Worm (Caenorhabditis elegans) whole organism, late embryonic: ENCODE results near the gene T27E4.5.

Experiments used
- C38D4.7 ChIP-seq: fragments of 200-800 bp; sonication (Bioruptor generic); optimal IDR thresholded peaks from 2 replicates; lab custom pipeline; 2018; ENCODE audit warnings: mild to moderate bottlenecking, missing genetic modification characterization, moderate library complexity, missing compliant biosample characterization
- F13H6.1 ChIP-seq: sonication (generic microtip); optimal IDR thresholded peaks from 2 replicates; lab custom pipeline; 2016; ENCODE audit warnings: missing genetic modification characterization, missing compliant biosample characterization
- K09A11.1 ChIP-seq: sonication (generic microtip); optimal IDR thresholded peaks from 2 replicates; lab custom pipeline; 2017; ENCODE audit warnings: antibody characterized with exemption, mild to moderate bottlenecking, missing genetic modification characterization, missing compliant biosample characterization; ENCODE audit not compliant: insufficient read depth
- T23F11.4 ChIP-seq: fragments of 200-800 bp; sonication (Bioruptor generic); optimal IDR thresholded peaks from 2 replicates; lab custom pipeline; 2018; ENCODE audit warnings: mild to moderate bottlenecking, missing genetic modification characterization, missing compliant biosample characterization
- ahr-1 ChIP-seq: sonication (generic microtip); optimal IDR thresholded peaks from 2 replicates; lab custom pipeline; 2016; ENCODE audit warnings: missing genetic modification characterization, missing compliant biosample characterization
- ama-1 ChIP-seq: fragments of 150-350 bp; optimal IDR thresholded peaks from 2 replicates; lab custom pipeline; 2014
- ceh-18 ChIP-seq: sonication (generic microtip); optimal IDR thresholded peaks from 2 replicates; lab custom pipeline; 2016; ENCODE audit warnings: missing genetic modification characterization, missing compliant biosample characterization
- ceh-2 ChIP-seq: sonication (generic microtip); optimal IDR thresholded peaks from 2 replicates; lab custom pipeline; 2016; ENCODE audit warnings: missing genotype, missing genetic modification characterization, missing compliant biosample characterization
- ceh-30 ChIP-seq: fragments of 150-350 bp; optimal IDR thresholded peaks from 2 replicates; lab custom pipeline; 2014; ENCODE audit warnings: missing biosample characterization, missing genetic modification characterization
- ceh-34 ChIP-seq: sonication (generic microtip); optimal IDR thresholded peaks from 2 replicates; lab custom pipeline; 2016; ENCODE audit warnings: mild to moderate bottlenecking, missing genetic modification characterization, missing compliant biosample characterization
- ceh-6 ChIP-seq: fragments of 200-800 bp; sonication (Bioruptor generic); optimal IDR thresholded peaks from 2 replicates; lab custom pipeline; 2018; ENCODE audit warnings: mild to moderate bottlenecking, missing genetic modification characterization, missing compliant biosample characterization
- ceh-9 ChIP-seq: sonication (generic microtip); optimal IDR thresholded peaks from 2 replicates; lab custom pipeline; 2016; ENCODE audit warnings: mild to moderate bottlenecking, missing genetic modification characterization, inconsistent platforms, missing compliant biosample characterization
- dve-1 ChIP-seq: sonication (generic microtip); optimal IDR thresholded peaks from 2 replicates; lab custom pipeline; 2017; ENCODE audit warnings: antibody characterized with exemption, mild to moderate bottlenecking, missing genetic modification characterization, missing compliant biosample characterization
- elt-2 ChIP-seq: sonication (generic microtip); optimal IDR thresholded peaks from 2 replicates; lab custom pipeline; 2016; ENCODE audit warnings: missing genetic modification reagents, missing genetic modification characterization, missing compliant biosample characterization
- elt-4 ChIP-seq: sonication (generic microtip); optimal IDR thresholded peaks from 2 replicates; lab custom pipeline; 2016; ENCODE audit warnings: missing genetic modification characterization, missing compliant biosample characterization
- fkh-10 ChIP-seq: fragments of 150-350 bp; optimal IDR thresholded peaks from 2 replicates; lab custom pipeline; 2014; ENCODE audit warnings: missing biosample characterization, missing genetic modification reagents, missing genetic modification characterization
- gmeb-2 ChIP-seq: sonication (generic microtip); optimal IDR thresholded peaks from 2 replicates; lab custom pipeline; 2016; ENCODE audit warnings: missing genetic modification characterization, inconsistent platforms, missing compliant biosample characterization
- hlh-8 ChIP-seq: sonication (generic microtip); optimal IDR thresholded peaks from 2 replicates; lab custom pipeline; 2016; ENCODE audit warnings: missing genotype, missing genetic modification characterization, missing compliant biosample characterization
- lim-6 ChIP-seq: sonication (generic microtip); optimal IDR thresholded peaks from 2 replicates; lab custom pipeline; 2016; ENCODE audit warnings: missing genetic modification characterization, missing compliant biosample characterization
- lin-11 ChIP-seq: fragments of 200-800 bp; sonication (Bioruptor generic); optimal IDR thresholded peaks from 2 replicates; lab custom pipeline; 2018; ENCODE audit warnings: mild to moderate bottlenecking, missing genetic modification characterization, missing compliant biosample characterization
- madf-2 ChIP-seq: sonication (generic microtip); optimal IDR thresholded peaks from 2 replicates; lab custom pipeline; 2017; ENCODE audit warnings: missing genetic modification characterization, missing compliant biosample characterization
- odd-2 ChIP-seq: sonication (generic microtip); optimal IDR thresholded peaks from 2 replicates; lab custom pipeline; 2017; ENCODE audit warnings: antibody characterized with exemption, mild to moderate bottlenecking, missing genetic modification characterization, missing compliant biosample characterization
- pat-9 ChIP-seq: fragments of 200-800 bp; sonication (Bioruptor generic); optimal IDR thresholded peaks from 2 replicates; lab custom pipeline; 2018; ENCODE audit warnings: mild to moderate bottlenecking, missing genetic modification characterization, moderate library complexity, missing compliant biosample characterization
- pax-1 ChIP-seq: fragments of 150-350 bp; optimal IDR thresholded peaks from 2 replicates; lab custom pipeline; 2014; ENCODE audit warnings: missing biosample characterization, missing genetic modification characterization
- pha-4 ChIP-seq: fragments of 150-350 bp; optimal IDR thresholded peaks from 2 replicates; lab custom pipeline; 2018; ENCODE audit warnings: missing biosample characterization, missing genetic modification reagents, missing genetic modification characterization
- pqm-1 ChIP-seq: sonication (generic microtip); optimal IDR thresholded peaks from 2 replicates; lab custom pipeline; 2016; ENCODE audit warnings: missing genetic modification characterization, missing compliant biosample characterization
- pros-1 ChIP-seq: fragments of 150-350 bp; optimal IDR thresholded peaks from 2 replicates; lab custom pipeline; 2014; ENCODE audit warnings: missing biosample characterization, missing genetic modification reagents, missing genetic modification characterization
- rnt-1 ChIP-seq: sonication (generic microtip); optimal IDR thresholded peaks from 2 replicates; lab custom pipeline; 2016; ENCODE audit warnings: missing genetic modification characterization, missing compliant biosample characterization
- sdc-2 ChIP-seq: sonication (generic microtip); optimal IDR thresholded peaks from 2 replicates; lab custom pipeline; 2016; ENCODE audit warnings: missing genotype, missing genetic modification characterization, missing compliant biosample characterization
- sox-2 ChIP-seq: fragments of 200-800 bp; sonication (Bioruptor generic); IDR thresholded peaks from 2 replicates; pipeline ENCODE4 v1.3.6; 2022; ENCODE audit warnings: missing genetic modification reagents, missing genetic modification characterization, missing compliant biosample characterization
- sox-4 ChIP-seq: sonication (generic microtip); optimal IDR thresholded peaks from 2 replicates; lab custom pipeline; 2017; ENCODE audit warnings: mild to moderate bottlenecking, missing genetic modification characterization, inconsistent platforms, missing compliant biosample characterization
- syd-9 ChIP-seq: sonication (generic microtip); optimal IDR thresholded peaks from 2 replicates; lab custom pipeline; 2016; ENCODE audit warnings: mild to moderate bottlenecking, missing genetic modification characterization, moderate library complexity, missing compliant biosample characterization
- tbx-2 ChIP-seq: sonication (generic microtip); optimal IDR thresholded peaks from 2 replicates; lab custom pipeline; 2016; ENCODE audit warnings: missing genetic modification characterization, missing compliant biosample characterization
- unc-55 ChIP-seq: sonication (generic microtip); optimal IDR thresholded peaks from 2 replicates; lab custom pipeline; 2017; ENCODE audit warnings: missing biosample characterization, missing genetic modification reagents, missing genetic modification characterization
- unc-86 ChIP-seq: sonication (generic microtip); optimal IDR thresholded peaks from 2 replicates; lab custom pipeline; 2016; ENCODE audit warnings: missing genetic modification characterization, missing compliant biosample characterization
- zip-5 ChIP-seq: sonication (generic microtip); optimal IDR thresholded peaks from 2 replicates; lab custom pipeline; 2016; ENCODE audit warnings: missing genetic modification characterization, missing compliant biosample characterization
- ztf-16 ChIP-seq: sonication (generic microtip); optimal IDR thresholded peaks from 2 replicates; lab custom pipeline; 2017; ENCODE audit warnings: missing genetic modification characterization, missing compliant biosample characterization

The T27E4.5 gene

ce11 chrV:9073322-9074038, 3.9 kb upstream of the T27E4.5 start, which contains the start of gene oac-50:
TSS of gene oac-50 (minus strand) at chrV:9073540.
- TF ChIP-seq dve-1 (no peak), sox-2 (GFP tag; lab: Robert Waterston, UW) (no peak), syd-9 (no peak), unc-55 (GFP tag; lab: Kevin White, UChicago) (no peak), gmeb-2 (tag; lab: Kevin White, UChicago) (no peak), tbx-2 (no peak), ama-1 (lab: Kevin White, UChicago) (no peak), pat-9 (no peak), odd-2 (tag; lab: Kevin White, UChicago) (no peak), ceh-34 (tag; lab: Kevin White, UChicago) (no peak), T23F11.4 (GFP tag; lab: Kevin White, UChicago) (no peak), ceh-2 (tag; lab: Kevin White, UChicago) (no peak), K09A11.1 (tag; lab: Kevin White, UChicago) (no peak), fkh-10 (GFP tag; lab: Kevin White, UChicago) (no peak), ceh-9 (no peak), ceh-18 (no peak)

DNA sequence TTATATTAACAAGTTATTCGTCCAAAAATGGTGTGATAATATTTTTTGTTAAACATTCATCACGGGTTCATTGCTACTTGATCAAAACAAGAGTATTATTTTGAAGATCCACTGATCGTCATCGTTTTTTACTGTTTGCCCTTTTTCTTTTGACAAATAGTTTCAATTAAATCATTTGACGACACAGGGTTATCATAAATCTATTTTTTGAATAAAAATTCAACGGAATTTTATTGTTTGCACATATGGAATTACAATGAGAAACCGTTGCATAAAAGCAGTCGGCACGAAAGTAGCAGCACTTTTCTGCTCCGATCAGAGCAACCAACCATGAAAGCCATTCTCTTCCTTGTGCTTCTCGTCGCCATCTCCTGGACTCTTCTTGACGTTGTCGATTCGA, 1.9 kb downstream of the T27E4.5 start, which contains the start of gene fip-2:
Gene fip-2, plus strand, starts transcription at position 301 of the 400 bp plus-strand sequence.
- no peak for TF ChIP-seq F13H6.1 (tag; lab: Kevin White, UChicago)
- no peak for TF ChIP-seq elt-4 (tag; lab: Kevin White, UChicago)
- no peak for TF ChIP-seq ahr-1
- TF ChIP-seq elt-2 (tag; lab: Kevin White, UChicago): no peak
- TF ChIP-seq rnt-1 (tag; lab: Kevin White, UChicago): no peak
- TF ChIP-seq odd-2 (tag; lab: Kevin White, UChicago): no peak
- no peak for TF ChIP-seq hlh-8
- TF ChIP-seq ceh-6 (GFP tag; lab: Kevin White, UChicago): no peak
- no peak for TF ChIP-seq madf-2 (tag; lab: Kevin White, UChicago)
- TF ChIP-seq T23F11.4 (GFP tag; lab: Kevin White, UChicago): no peak
- no peak for TF ChIP-seq pat-9
- no peak for TF ChIP-seq ceh-2 (tag; lab: Kevin White, UChicago)
- TF ChIP-seq ama-1 (lab: Kevin White, UChicago): no peak
- no peak for TF ChIP-seq pax-1 (tag; lab: Kevin White, UChicago)
- no peak for TF ChIP-seq ceh-30 (tag; lab: Kevin White, UChicago)

DNA sequence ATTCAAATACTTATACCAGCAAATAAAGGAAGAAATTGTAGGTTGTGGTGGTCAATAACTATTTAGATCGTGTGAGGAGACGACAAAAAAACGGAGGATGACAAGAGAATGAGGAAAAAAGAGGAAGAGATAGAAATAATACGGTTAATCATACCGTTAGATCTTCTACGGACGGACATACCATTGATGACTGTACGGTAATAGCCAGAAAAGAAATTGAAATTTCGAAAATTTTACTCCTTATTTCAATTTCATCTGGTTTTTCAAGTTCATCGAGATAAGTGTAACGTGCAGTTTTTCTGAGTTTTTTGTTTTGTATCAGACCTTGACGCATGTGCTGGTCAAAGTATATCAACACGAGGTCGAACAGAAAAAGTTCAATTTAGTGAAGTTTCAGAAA, 3.7 kb downstream of the T27E4.5 start:
- TF ChIP-seq lin-11: no peak
- TF ChIP-seq sdc-2 (tag; lab: Kevin White, UChicago): no peak
- no peak for TF ChIP-seq ztf-16 (tag; lab: Kevin White, UChicago)
- no peak for TF ChIP-seq lim-6
- no peak for TF ChIP-seq ceh-34 (tag; lab: Kevin White, UChicago)
- no peak for TF ChIP-seq pqm-1 (tag; lab: Kevin White, UChicago)
- TF ChIP-seq sox-4 (tag; lab: Kevin White, UChicago): no peak
- no peak for TF ChIP-seq K09A11.1 (tag; lab: Kevin White, UChicago)
- TF ChIP-seq zip-5: no peak

ce11 chrV:9065001-9065400, 4.6 kb downstream of the T27E4.5 start:
- TF ChIP-seq C38D4.7 (GFP tag; lab: Kevin White, UChicago) (no peak), madf-2 (tag; lab: Kevin White, UChicago) (no peak), pros-1 (tag; lab: Kevin White, UChicago) (no peak), pax-1 (tag; lab: Kevin White, UChicago) (no peak), sox-2 (GFP tag; lab: Robert Waterston, UW) (no peak), odd-2 (tag; lab: Kevin White, UChicago) (no peak), unc-86 (tag; lab: Kevin White, UChicago) (no peak), F13H6.1 (tag; lab: Kevin White, UChicago) (no peak), pat-9 (no peak), pha-4 (tag; lab: Kevin White, UChicago) (no peak)
